Worm (Caenorhabditis elegans) whole organism, midembryonic: ENCODE measurements around the gene F58A6.9.

ENCODE experiments used
- flt-1 ChIP-seq: fragments of 200-800 bp; sonication (Bioruptor generic); IDR thresholded peaks from 2 replicates; pipeline ENCODE4 v1.3.6; 2022; ENCODE audit warnings: missing genetic modification characterization, missing compliant biosample characterization
- klf-2 ChIP-seq: fragments of 200-800 bp; sonication (Bioruptor generic); conservative IDR thresholded peaks from 2 replicates; pipeline ENCODE4 v1.3.6; 2022; ENCODE audit warnings: missing genetic modification reagents, missing genetic modification characterization, missing compliant biosample characterization
- med-1 ChIP-seq: sonication (generic microtip); optimal IDR thresholded peaks from 2 replicates; lab custom pipeline; 2017; ENCODE audit warnings: missing genetic modification characterization, mild to moderate bottlenecking, missing compliant biosample characterization, antibody characterized with exemption, missing genetic modification reagents; ENCODE audit not compliant: insufficient read depth
- tab-1 ChIP-seq: fragments of 200-800 bp; sonication (Bioruptor generic); IDR thresholded peaks from 2 replicates; pipeline ENCODE4 v1.3.6; 2022; ENCODE audit warnings: missing genetic modification characterization, missing compliant biosample characterization
- ztf-23 ChIP-seq: fragments of 200-800 bp; sonication (Bioruptor generic); IDR thresholded peaks from 2 replicates; pipeline ENCODE4 v1.3.6; 2022; ENCODE audit warnings: missing genetic modification reagents, missing genetic modification characterization, missing compliant biosample characterization
- ztf-29 ChIP-seq: fragments of 200-800 bp; sonication (Bioruptor generic); IDR thresholded peaks from 2 replicates; pipeline ENCODE4 v1.3.6; 2022; ENCODE audit warnings: missing genetic modification reagents, missing genetic modification characterization, missing compliant biosample characterization

DNA sequence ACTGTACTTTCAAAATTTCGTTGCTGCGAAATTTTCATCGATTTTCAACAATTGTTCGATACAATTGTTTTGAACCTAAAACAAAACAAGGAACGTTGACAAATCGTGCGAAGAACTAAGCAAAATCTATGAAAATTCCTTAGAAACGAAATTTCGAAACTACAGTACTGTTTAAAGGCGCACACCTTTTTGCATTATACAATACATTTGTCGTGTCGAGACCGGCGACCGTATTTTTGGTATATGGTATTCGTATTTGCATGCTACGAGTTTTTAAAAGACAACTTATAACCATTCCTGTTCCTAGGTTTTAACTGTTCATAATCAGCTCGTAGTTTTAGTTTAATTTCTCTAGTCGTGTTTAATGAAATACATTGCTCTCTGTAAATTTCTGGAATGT is 19.9 kb upstream of the F58A6.9 start:
- TF ChIP-seq ztf-23 (GFP tag; lab: Robert Waterston, UW) (no peak), tab-1 (GFP tag; lab: Robert Waterston, UW) (no peak), ztf-29 (GFP tag; lab: Robert Waterston, UW) (no peak), flt-1 (no peak), klf-2 (GFP tag; lab: Robert Waterston, UW) (no peak), med-1 (GFP tag; lab: Kevin White, UChicago) (no peak)
